Fruit fly (Drosophila melanogaster) whole organism, prepupa: ENCODE results near the gene fz2.

Experiments
- Blimp-1 ChIP-seq: fragments of 200-800 bp; sonication (Bioruptor generic); optimal IDR thresholded peaks from 3 replicates; lab custom pipeline; 2017; ENCODE audit warnings: missing biosample characterization, missing genetic modification characterization, mild to moderate bottlenecking, moderate library complexity, missing genetic modification reagents
- CG15336 ChIP-seq: fragments of 200-800 bp; sonication (Bioruptor generic); IDR thresholded peaks from 2 replicates; pipeline ENCODE4 v1.3.6; 2022; ENCODE audit warnings: missing biosample characterization, missing genetic modification characterization
- CG34406 ChIP-seq: fragments of 200-800 bp; sonication (Bioruptor generic); optimal IDR thresholded peaks from 3 replicates; lab custom pipeline; 2016; ENCODE audit warnings: missing biosample characterization, missing genetic modification characterization
- CG8319 ChIP-seq: fragments of 200-800 bp; sonication (Bioruptor generic); optimal IDR thresholded peaks from 3 replicates; lab custom pipeline; 2016; ENCODE audit warnings: missing biosample characterization, missing genetic modification characterization
- Eip75B ChIP-seq: fragments of 200-800 bp; sonication (Bioruptor generic); optimal IDR thresholded peaks from 3 replicates; lab custom pipeline; 2016; ENCODE audit warnings: missing biosample characterization, missing genetic modification characterization
- Lpt ChIP-seq: fragments of 200-800 bp; sonication (Bioruptor generic); optimal IDR thresholded peaks from 3 replicates; lab custom pipeline; 2016; ENCODE audit warnings: missing biosample characterization, missing genetic modification characterization
- Smox ChIP-seq: fragments of 200-800 bp; sonication (Bioruptor generic); optimal IDR thresholded peaks from 3 replicates; lab custom pipeline; 2016; ENCODE audit warnings: missing biosample characterization, missing genetic modification characterization
- Sox102F ChIP-seq: fragments of 200-800 bp; sonication (Bioruptor generic); optimal IDR thresholded peaks from 2 replicates; lab custom pipeline; 2016; ENCODE audit warnings: missing biosample characterization, mild to moderate bottlenecking, missing genetic modification characterization
- eg ChIP-seq: fragments of 200-800 bp; sonication (Bioruptor generic); IDR thresholded peaks from 3 replicates; pipeline ENCODE4 v1.3.6; 2022; ENCODE audit warnings: missing biosample characterization, missing genetic modification characterization
- ss ChIP-seq, 2 experiments: fragments of 200-800 bp; sonication (Bioruptor generic); optimal IDR thresholded peaks; 2 replicates in 1 of 2; 3 replicates in 1 of 2; lab custom pipeline; 2017 to 2018; ENCODE audit warnings: mild to moderate bottlenecking in 2 of 2, missing biosample characterization in 2 of 2, missing genetic modification characterization in 2 of 2, moderate library complexity in 1 of 2

DNA sequence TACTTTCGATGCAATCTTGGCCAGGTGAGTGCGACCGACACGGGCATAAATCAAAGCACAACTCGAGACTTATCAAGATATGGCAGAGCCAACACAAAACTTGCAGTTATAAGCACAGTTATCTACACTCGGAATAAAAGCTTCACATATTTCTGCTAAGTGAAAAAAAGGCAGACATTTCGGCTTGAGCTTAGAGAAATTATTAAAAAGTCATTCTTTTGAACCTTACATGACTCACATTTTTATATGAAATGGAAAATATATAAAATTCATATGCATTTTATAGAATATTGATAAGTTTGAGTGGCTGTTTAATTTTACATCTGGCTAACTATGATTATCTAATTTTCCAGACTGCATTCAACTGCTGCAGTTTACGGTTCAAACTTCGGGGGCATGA is 53.1 kb downstream of the fz2 start:
- TF ChIP-seq Blimp-1, result no peak
- TF ChIP-seq Sox102F (GFP tag; lab: Kevin White, UChicago), result no peak
- no peak for TF ChIP-seq ss (GFP tag; optimal IDR thresholded peaks at IDR 0.05; lab: Kevin White, UChicago)
- TF ChIP-seq Lpt (GFP tag; lab: Kevin White, UChicago), result no peak
- TF ChIP-seq Eip75B (GFP tag; lab: Kevin White, UChicago), result no peak
- TF ChIP-seq CG15336 (GFP tag; lab: Robert Waterston, UW), result no peak
- TF ChIP-seq eg (GFP tag; lab: Robert Waterston, UW), result no peak
- TF ChIP-seq CG8319 (GFP tag; lab: Kevin White, UChicago), result no peak
- TF ChIP-seq Smox (GFP tag; lab: Kevin White, UChicago), result no peak
- TF ChIP-seq CG34406 (GFP tag; lab: Kevin White, UChicago), result no peak
